Worm (Caenorhabditis elegans): ENCODE results near the gene T04A8.8.

DNA sequence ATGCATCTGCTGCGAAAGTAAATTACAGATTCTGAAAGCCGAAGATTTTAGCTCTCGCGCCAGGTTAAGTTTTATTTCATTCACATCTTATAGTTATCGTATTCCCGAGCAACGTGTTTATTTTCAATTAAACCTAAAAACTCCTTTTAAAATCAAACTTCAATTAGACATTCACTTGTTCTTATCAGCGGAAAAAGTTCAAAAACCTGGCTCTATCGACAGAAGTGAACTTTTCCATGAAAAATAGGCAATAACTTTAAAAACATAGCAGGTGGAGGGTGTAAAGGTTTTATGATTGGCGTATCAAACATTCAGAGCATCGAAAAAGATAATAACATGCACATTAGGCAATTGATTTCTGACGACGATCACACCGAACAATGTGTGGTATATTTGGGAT, 4.8 kb upstream of the T04A8.8 start, which contains the start of gene ppat-1:
- TF ChIP-seq egl-27 (tag; optimal IDR thresholded peaks at IDR 0.05), result no peak
- TF ChIP-seq nfya-1 (tag; optimal IDR thresholded peaks at IDR 0.05; ENCODE audit: insufficient read depth), result no peak
- no peak for TF ChIP-seq zag-1 (tag; optimal IDR thresholded peaks at IDR 0.05)
